Worm (Caenorhabditis elegans) whole organism, L3 larva: ENCODE results near the gene F46G10.4.

Source experiments
- ZK546.5 ChIP-seq: sonication (generic microtip); optimal IDR thresholded peaks from 2 replicates; lab custom pipeline; 2017; ENCODE audit warnings: missing biosample characterization, missing genetic modification characterization
- aly-2 ChIP-seq: fragments of 150-350 bp; optimal IDR thresholded peaks from 2 replicates; lab custom pipeline; 2014; ENCODE audit warnings: missing biosample characterization, missing genetic modification characterization
- ceh-28 ChIP-seq: fragments of 150-350 bp; optimal IDR thresholded peaks from 2 replicates; lab custom pipeline; 2014; ENCODE audit warnings: missing biosample characterization, missing genetic modification reagents, missing genetic modification characterization
- elt-1 ChIP-seq: fragments of 150-350 bp; optimal IDR thresholded peaks from 2 replicates; lab custom pipeline; 2014; ENCODE audit warnings: missing biosample characterization, missing genetic modification characterization
- elt-3 ChIP-seq, 3 experiments: fragments of 150-350 bp in 1 of 3; sonication (generic microtip) in 2 of 3; optimal IDR thresholded peaks; 2 replicates in 2 of 3; 4 replicates in 1 of 3; lab custom pipeline; 2014 to 2017; ENCODE audit warnings: missing biosample characterization in 3 of 3, missing genetic modification characterization in 3 of 3
- fkh-2 ChIP-seq: fragments of 150-350 bp; optimal IDR thresholded peaks from 2 replicates; lab custom pipeline; 2014; ENCODE audit warnings: missing biosample characterization, missing genetic modification reagents, missing genetic modification characterization
- fos-1 ChIP-seq: fragments of 150-350 bp; optimal IDR thresholded peaks from 2 replicates; lab custom pipeline; 2014; ENCODE audit warnings: missing biosample characterization, missing genetic modification characterization
- hmg-11 ChIP-seq: sonication (generic microtip); optimal IDR thresholded peaks from 2 replicates; lab custom pipeline; 2016; ENCODE audit warnings: missing genetic modification characterization, missing compliant biosample characterization
- jun-1 ChIP-seq: fragments of 150-350 bp; optimal IDR thresholded peaks from 2 replicates; lab custom pipeline; 2014; ENCODE audit warnings: missing biosample characterization, missing genetic modification reagents, missing genetic modification characterization
- lin-39 ChIP-seq: fragments of 150-350 bp; optimal IDR thresholded peaks from 2 replicates; lab custom pipeline; 2018; ENCODE audit warnings: missing biosample characterization, missing genetic modification reagents, missing genetic modification characterization
- mdl-1 ChIP-seq: fragments of 150-350 bp; optimal IDR thresholded peaks from 2 replicates; lab custom pipeline; 2014; ENCODE audit warnings: missing biosample characterization, missing genetic modification characterization
- nhr-23 ChIP-seq: fragments of 150-350 bp; optimal IDR thresholded peaks from 2 replicates; lab custom pipeline; 2014; ENCODE audit warnings: missing biosample characterization, missing genetic modification reagents, missing genetic modification characterization
- nhr-67 ChIP-seq: fragments of 150-350 bp; optimal IDR thresholded peaks from 2 replicates; lab custom pipeline; 2014; ENCODE audit warnings: missing biosample characterization, missing genetic modification characterization
- nhr-77 ChIP-seq: fragments of 150-350 bp; optimal IDR thresholded peaks from 2 replicates; lab custom pipeline; 2014; ENCODE audit warnings: missing biosample characterization, missing genetic modification characterization
- unc-39 ChIP-seq: sonication (generic microtip); optimal IDR thresholded peaks from 4 replicates; lab custom pipeline; 2017; ENCODE audit warnings: missing biosample characterization, missing genetic modification characterization
- ztf-11 ChIP-seq: fragments of 150-350 bp; optimal IDR thresholded peaks from 2 replicates; lab custom pipeline; 2014; ENCODE audit warnings: missing biosample characterization, missing genetic modification characterization

F46G10.4 gene

ce11 chrX:13384743-13385142, 50.9 kb downstream of the F46G10.4 start:
- TF ChIP-seq jun-1 (tag; lab: Kevin White, UChicago) (no peak), unc-39 (tag; lab: Kevin White, UChicago) (no peak), lin-39 (tag; lab: Kevin White, UChicago) (no peak), fkh-2 (tag; lab: Kevin White, UChicago) (no peak), elt-3 (tag; optimal IDR thresholded peaks at IDR 0.05; lab: Kevin White, UChicago) (no peak), nhr-77 (no peak), nhr-67 (tag; lab: Kevin White, UChicago) (no peak), aly-2 (tag; lab: Kevin White, UChicago) (no peak), ztf-11 (no peak), mdl-1 (tag; lab: Kevin White, UChicago) (no peak), hmg-11 (tag; lab: Kevin White, UChicago) (no peak), fos-1 (tag; lab: Kevin White, UChicago) (no peak), ZK546.5 (tag; lab: Kevin White, UChicago) (no peak), elt-1 (no peak), ceh-28 (tag; lab: Kevin White, UChicago) (no peak), nhr-23 (no peak)
